Worm (Caenorhabditis elegans): ENCODE measurements around the gene Y105C5B.8.

ce11 chrIV:15883922-15884321, 42.7 kb downstream of the Y105C5B.8 start, which contains the start of gene Y105C5B.3:
- no peak for TF ChIP-seq nhr-28 (tag; optimal IDR thresholded peaks at IDR 0.05)
- no peak for TF ChIP-seq mdl-1 (tag; optimal IDR thresholded peaks at IDR 0.05)
- no peak for TF ChIP-seq skn-1 (tag; optimal IDR thresholded peaks at IDR 0.05)
- no peak for TF ChIP-seq ZK546.5 (tag; optimal IDR thresholded peaks at IDR 0.05)
- no peak for TF ChIP-seq nhr-11 (tag; optimal IDR thresholded peaks at IDR 0.05)
- TF ChIP-seq ama-1 (optimal IDR thresholded peaks at IDR 0.05), result no peak
- no peak for TF ChIP-seq zag-1 (tag; optimal IDR thresholded peaks at IDR 0.05)
- TF ChIP-seq lin-39 (tag; optimal IDR thresholded peaks at IDR 0.05), result no peak
